Worm (Caenorhabditis elegans): ENCODE data around the gene F57H12.5.
A peak's percentile ranks its signal among the peaks of the same experiment; 100 is the strongest.

Gene F57H12.5

DNA sequence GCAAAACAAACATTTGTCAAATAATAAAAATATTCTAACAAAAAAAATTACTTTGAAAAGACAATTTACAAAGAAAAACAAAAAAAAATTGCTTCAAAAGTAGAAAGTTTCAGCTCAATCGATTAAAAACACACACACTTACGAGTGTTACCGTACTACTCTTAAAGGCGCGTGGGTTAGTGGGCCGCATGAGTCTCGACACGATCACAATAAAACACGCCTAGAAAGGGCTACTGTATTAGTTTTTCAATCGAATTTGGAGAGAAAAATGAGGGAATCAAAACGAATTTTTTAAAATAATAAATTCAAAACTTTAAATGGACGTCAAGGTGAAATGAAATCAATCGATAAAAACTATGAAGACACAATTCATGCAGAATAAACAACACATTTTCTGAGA is 43.4 kb downstream of the F57H12.5 start:
- no peak for TF ChIP-seq F39B2.1 (GFP tag; IDR thresholded peaks at IDR 0.05)
- peak; percentile 34 for TF ChIP-seq F49E8.2 (tag; optimal IDR thresholded peaks at IDR 0.05; ENCODE audit: insufficient read depth)
- TF ChIP-seq snpc-1.1 (tag; optimal IDR thresholded peaks at IDR 0.05; ENCODE audit: insufficient read depth), result peak; percentile 36
- peak; percentile 92 for TF ChIP-seq lsl-1 (GFP tag; optimal IDR thresholded peaks at IDR 0.05)
- TF ChIP-seq snpc-4 (GFP tag; optimal IDR thresholded peaks at IDR 0.05), result no peak
- TF ChIP-seq snpc-4 (tag; optimal IDR thresholded peaks at IDR 0.05), result peak in 2 of 4 experiments; percentile 12 to 45
- peak; percentile 46 for TF ChIP-seq snpc-1.3 (tag; optimal IDR thresholded peaks at IDR 0.05; ENCODE audit: insufficient read depth)
- no peak for TF ChIP-seq ztf-22 (GFP tag; optimal IDR thresholded peaks at IDR 0.05)
- TF ChIP-seq rcor-1 (GFP tag; IDR thresholded peaks at IDR 0.05), result peak; percentile 54; the same call in 1 of the 2 replicates
- no peak for TF ChIP-seq C17E4.6 (GFP tag; IDR thresholded peaks at IDR 0.05)
- peak; percentile 97 for TF ChIP-seq madf-8 (GFP tag; conservative IDR thresholded peaks at IDR 0.05)
- TF ChIP-seq hlh-26 (GFP tag; conservative IDR thresholded peaks at IDR 0.05), result no peak
- TF ChIP-seq lsy-27 (tag; optimal IDR thresholded peaks at IDR 0.05; ENCODE audit: borderline replicate concordance, insufficient read depth), result no peak
- TF ChIP-seq T07F8.4 (tag; optimal IDR thresholded peaks at IDR 0.05), result no peak
- TF ChIP-seq mcd-1 (GFP tag; IDR thresholded peaks at IDR 0.05), result 0 out of 2 replicates have a peak, but pooled peaks have one; percentile 9
- TF ChIP-seq F33H1.4 (GFP tag; IDR thresholded peaks at IDR 0.05), result peak; percentile 93
- TF ChIP-seq efl-1 (GFP tag; optimal IDR thresholded peaks at IDR 0.05), result peak; percentile 19
- no peak for TF ChIP-seq let-607 (tag; optimal IDR thresholded peaks at IDR 0.05)
- no peak for TF ChIP-seq lin-26 (GFP tag; IDR thresholded peaks at IDR 0.05)
- TF ChIP-seq ekl-4 (GFP tag; IDR thresholded peaks at IDR 0.05), result peak; percentile 66; the same call in 1 of the 2 replicates
- TF ChIP-seq lin-54 (GFP tag; optimal IDR thresholded peaks at IDR 0.05), result no peak
- peak; percentile 46; the same call in 1 of the 2 replicates for TF ChIP-seq pbrm-1 (GFP tag; IDR thresholded peaks at IDR 0.05)
- no peak for TF ChIP-seq F57C9.4 (tag; optimal IDR thresholded peaks at IDR 0.05)
- TF ChIP-seq B0019.2 (GFP tag; conservative IDR thresholded peaks at IDR 0.05), result no peak
- no peak for TF ChIP-seq ama-1 (optimal IDR thresholded peaks at IDR 0.05)
- TF ChIP-seq ama-1 (GFP tag; optimal IDR thresholded peaks at IDR 0.05), result peak in 1 of 2 experiments; percentile 23
- no peak for TF ChIP-seq sdz-38 (tag; optimal IDR thresholded peaks at IDR 0.05)
- TF ChIP-seq unc-62 (GFP tag; optimal IDR thresholded peaks at IDR 0.05), result no peak
- TF ChIP-seq rec-8 (tag; optimal IDR thresholded peaks at IDR 0.05), result no peak
- peak; percentile 96 for TF ChIP-seq madf-6 (GFP tag; IDR thresholded peaks at IDR 0.05)
- TF ChIP-seq snpc-3.4 (tag; optimal IDR thresholded peaks at IDR 0.05), result peak; percentile 59
- TF ChIP-seq hsf-1 (GFP tag; IDR thresholded peaks at IDR 0.05), result peak; percentile 33; the same call in 1 of the 2 replicates
- no peak for TF ChIP-seq ztf-18 (tag; optimal IDR thresholded peaks at IDR 0.05)
- TF ChIP-seq dpl-1 (GFP tag; optimal IDR thresholded peaks at IDR 0.05), result no peak
- no peak for TF ChIP-seq somi-1 (GFP tag; optimal IDR thresholded peaks at IDR 0.05)
- peak; percentile 94 for TF ChIP-seq xnd-1 (tag; optimal IDR thresholded peaks at IDR 0.05)
- no peak for TF ChIP-seq ztf-26 (tag; optimal IDR thresholded peaks at IDR 0.05)
- TF ChIP-seq hmg-20 (GFP tag; IDR thresholded peaks at IDR 0.05), result no peak
- peak; percentile 38; the same call in 1 of the 2 replicates for TF ChIP-seq ceh-100 (GFP tag; IDR thresholded peaks at IDR 0.05)
- no peak for TF ChIP-seq sptf-2 (GFP tag; optimal IDR thresholded peaks at IDR 0.05)
- TF ChIP-seq madf-3 (GFP tag; IDR thresholded peaks at IDR 0.05), result 0 out of 2 replicates have a peak, but pooled peaks have one; percentile 63
- TF ChIP-seq K11D2.4 (GFP tag; IDR thresholded peaks at IDR 0.05), result no peak
